Worm (Caenorhabditis elegans): Measurements from ENCODE around the gene ugt-37.

Gene ugt-37

DNA sequence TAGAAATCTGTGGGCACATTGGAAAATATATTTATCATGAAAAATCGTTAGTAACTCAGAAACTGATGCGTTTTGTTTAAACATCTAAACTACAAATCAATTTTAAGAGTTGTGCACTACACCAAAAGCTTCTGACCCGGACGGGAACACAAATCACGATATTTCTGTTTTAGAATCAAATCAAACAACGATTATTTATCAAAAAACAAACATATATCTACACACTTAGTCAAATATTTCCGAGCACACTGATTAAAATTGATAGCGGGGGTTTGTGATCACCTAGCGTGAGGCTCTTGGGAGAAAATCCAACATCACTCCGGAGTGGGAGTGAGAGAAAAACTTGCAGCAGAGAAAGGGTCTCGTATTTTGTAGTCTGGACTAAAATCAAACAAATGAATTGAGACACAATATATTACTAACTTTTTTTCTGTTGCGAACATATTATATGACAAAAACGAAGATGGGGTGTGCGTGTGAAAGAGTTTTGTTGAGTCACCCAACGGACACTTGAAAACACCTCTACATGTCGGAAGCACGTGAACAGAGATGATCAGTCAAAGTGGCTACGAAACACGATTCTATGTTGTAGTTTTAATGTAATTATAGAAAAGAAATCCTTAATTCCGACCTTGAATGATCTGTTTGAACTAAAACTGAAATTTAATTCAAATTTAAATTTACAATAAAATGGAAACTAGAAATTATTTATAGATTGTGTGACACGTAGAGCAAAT lies 49.7 kb downstream of the ugt-37 start:
- TF ChIP-seq nhr-43 (tag; optimal IDR thresholded peaks at IDR 0.05; ENCODE audit: poor library complexity, severe bottlenecking) (no peak), pqm-1 (tag; optimal IDR thresholded peaks at IDR 0.05) (peak; percentile 44), ceh-16 (tag; optimal IDR thresholded peaks at IDR 0.05) (no peak), nhr-77 (tag; optimal IDR thresholded peaks at IDR 0.05) (no peak), ztf-4 (tag; optimal IDR thresholded peaks at IDR 0.05) (no peak), fos-1 (tag; optimal IDR thresholded peaks at IDR 0.05) (no peak), skn-1 (tag; optimal IDR thresholded peaks at IDR 0.05) (no peak), nfya-1 (tag; optimal IDR thresholded peaks at IDR 0.05; ENCODE audit: insufficient read depth) (no peak), lin-39 (tag; optimal IDR thresholded peaks at IDR 0.05) (no peak), mdl-1 (tag; optimal IDR thresholded peaks at IDR 0.05) (no peak), fkh-2 (tag; optimal IDR thresholded peaks at IDR 0.05) (no peak), elt-2 (tag; optimal IDR thresholded peaks at IDR 0.05) (peak; percentile 74)

- no peak for TF ChIP-seq mml-1 (tag; optimal IDR thresholded peaks at IDR 0.05)
- TF ChIP-seq nfya-1 (tag; optimal IDR thresholded peaks at IDR 0.05; ENCODE audit: insufficient read depth) = peak; percentile 40
- TF ChIP-seq egl-27 (tag; optimal IDR thresholded peaks at IDR 0.05) = no peak
- TF ChIP-seq zag-1 (tag; optimal IDR thresholded peaks at IDR 0.05) = no peak
- TF ChIP-seq pha-4 (tag; optimal IDR thresholded peaks at IDR 0.05) = peak; percentile 85
- no peak for TF ChIP-seq nhr-67 (tag; optimal IDR thresholded peaks at IDR 0.05)
- no peak for TF ChIP-seq ztf-4 (tag; optimal IDR thresholded peaks at IDR 0.05)
- no peak for TF ChIP-seq nhr-11 (tag; optimal IDR thresholded peaks at IDR 0.05)
- TF ChIP-seq unc-62 (GFP tag; optimal IDR thresholded peaks at IDR 0.05) = no peak
- no peak for TF ChIP-seq lin-39 (tag; optimal IDR thresholded peaks at IDR 0.05)
- no peak for TF ChIP-seq fkh-2 (tag; optimal IDR thresholded peaks at IDR 0.05)
- peak; percentile 27 for TF ChIP-seq nhr-43 (tag; optimal IDR thresholded peaks at IDR 0.05; ENCODE audit: poor library complexity, severe bottlenecking)
- peak; percentile 54 for TF ChIP-seq nhr-25 (tag; optimal IDR thresholded peaks at IDR 0.05)
- TF ChIP-seq nhr-12 (tag; optimal IDR thresholded peaks at IDR 0.05) = no peak
- TF ChIP-seq ceh-16 (tag; optimal IDR thresholded peaks at IDR 0.05) = no peak
- no peak for TF ChIP-seq skn-1 (tag; optimal IDR thresholded peaks at IDR 0.05)
- no peak for TF ChIP-seq egl-5 (tag; optimal IDR thresholded peaks at IDR 0.05)
- no peak for TF ChIP-seq unc-39 (tag; optimal IDR thresholded peaks at IDR 0.05)
- no peak for TF ChIP-seq nhr-76 (tag; optimal IDR thresholded peaks at IDR 0.05)
- TF ChIP-seq fos-1 (tag; optimal IDR thresholded peaks at IDR 0.05) = no peak
- TF ChIP-seq nhr-23 (tag; optimal IDR thresholded peaks at IDR 0.05) = no peak
- no peak for TF ChIP-seq lsy-12 (tag; optimal IDR thresholded peaks at IDR 0.05)
- no peak for TF ChIP-seq ZK546.5 (tag; optimal IDR thresholded peaks at IDR 0.05)
- no peak for TF ChIP-seq ama-1 (optimal IDR thresholded peaks at IDR 0.05)
- TF ChIP-seq snpc-4 (tag; optimal IDR thresholded peaks at IDR 0.05) = peak; percentile 46
- no peak for TF ChIP-seq eor-1 (tag; optimal IDR thresholded peaks at IDR 0.05)
- no peak for TF ChIP-seq nhr-28 (tag; optimal IDR thresholded peaks at IDR 0.05)
- peak; percentile 92 for TF ChIP-seq elt-2 (tag; optimal IDR thresholded peaks at IDR 0.05)
- TF ChIP-seq elt-1 (tag; optimal IDR thresholded peaks at IDR 0.05) = no peak
- TF ChIP-seq aly-2 (tag; optimal IDR thresholded peaks at IDR 0.05) = no peak
- no peak for TF ChIP-seq lin-15B (tag; optimal IDR thresholded peaks at IDR 0.05)
- no peak for TF ChIP-seq nhr-77 (tag; optimal IDR thresholded peaks at IDR 0.05)
- TF ChIP-seq jun-1 (tag; optimal IDR thresholded peaks at IDR 0.05) = peak; percentile 77
- TF ChIP-seq hmg-11 (tag; optimal IDR thresholded peaks at IDR 0.05) = peak; percentile 30
- peak in 1 of 3 experiments; percentile 72 for TF ChIP-seq elt-3 (tag; optimal IDR thresholded peaks at IDR 0.05)
- TF ChIP-seq daf-12 (tag; optimal IDR thresholded peaks at IDR 0.05) = no peak
- peak; percentile 77 for TF ChIP-seq mdl-1 (tag; optimal IDR thresholded peaks at IDR 0.05)
- no peak for TF ChIP-seq tbx-2 (tag; optimal IDR thresholded peaks at IDR 0.05)
- no peak for TF ChIP-seq sea-2 (GFP tag; optimal IDR thresholded peaks at IDR 0.05)
- TF ChIP-seq ceh-82 (tag; optimal IDR thresholded peaks at IDR 0.05) = no peak
- TF ChIP-seq nhr-237 (tag; optimal IDR thresholded peaks at IDR 0.05) = no peak
- peak; percentile 89 for TF ChIP-seq pqm-1 (tag; optimal IDR thresholded peaks at IDR 0.05)
- TF ChIP-seq fkh-10 (GFP tag; optimal IDR thresholded peaks at IDR 0.05) = no peak
- no peak for TF ChIP-seq ztf-11 (tag; optimal IDR thresholded peaks at IDR 0.05)
- no peak for TF ChIP-seq R02D3.7 (tag; optimal IDR thresholded peaks at IDR 0.05)
- no peak for TF ChIP-seq ceh-9 (tag; optimal IDR thresholded peaks at IDR 0.05)
- peak; percentile 59 for TF ChIP-seq ceh-28 (tag; optimal IDR thresholded peaks at IDR 0.05)
Observed at ce11 chrV:7093720-7094401, 51.3 kb downstream of the ugt-37 start, which contains the start of gene nhr-135. Gene nhr-135 (minus strand): TSS chrV:7093770.

Data from whole organism, L3 larva.